Fruit fly (Drosophila melanogaster): ENCODE results near the gene CG3808.

Gene CG3808

dm6 chr3L:18997590-18998283 lies 2.7 kb downstream of the CG3808 start, which contains the start of gene CG18135 (continued):
- TF ChIP-seq Scr (GFP tag; IDR thresholded peaks at IDR 0.05; ENCODE audit: partially characterized antibody) (no peak), CG17912 (GFP tag; optimal IDR thresholded peaks at IDR 0.05) (no peak), CG9932 (GFP tag; IDR thresholded peaks at IDR 0.05) (peak; percentile 4; the same call in 1 of the 2 replicates), CG43689 (GFP tag; IDR thresholded peaks at IDR 0.05) (no peak), pho (GFP tag; optimal IDR thresholded peaks at IDR 0.05) (no peak), CG12942 (GFP tag; optimal IDR thresholded peaks at IDR 0.05) (no peak), HLH4C (GFP tag; IDR thresholded peaks at IDR 0.05; ENCODE audit: partially characterized antibody) (no peak), HmgZ (tag; optimal IDR thresholded peaks at IDR 0.05) (peak; percentile 10), Max (GFP tag; optimal IDR thresholded peaks at IDR 0.05) (no peak), crp (GFP tag; optimal IDR thresholded peaks at IDR 0.05) (peak in 1 of 2 experiments; percentile 13), Mad (GFP tag; optimal IDR thresholded peaks at IDR 0.05) (no peak), bigmax (GFP tag; optimal IDR thresholded peaks at IDR 0.05) (no peak), sens (GFP tag) (peak; percentile 50), nerfin-1 (tag; optimal IDR thresholded peaks at IDR 0.05) (no peak), lab (GFP tag; optimal IDR thresholded peaks at IDR 0.05) (peak; percentile 54)

dm6 chr3L:18996774-18997589 lies 3.4 kb downstream of the CG3808 start:
- TF ChIP-seq Trl (optimal IDR thresholded peaks at IDR 0.05), result peak; percentile 54 to 82
- no peak for TF ChIP-seq Trl (GFP tag; optimal IDR thresholded peaks at IDR 0.05)
- no peak for TF ChIP-seq mam (GFP tag; optimal IDR thresholded peaks at IDR 0.05)
- TF ChIP-seq Xrp1 (GFP tag; IDR thresholded peaks at IDR 0.05), result no peak
- TF ChIP-seq CG7839 (tag; optimal IDR thresholded peaks at IDR 0.05), result peak; percentile 36
- no peak for TF ChIP-seq CG10979 (tag; optimal IDR thresholded peaks at IDR 0.05)
- TF ChIP-seq Eip74EF (GFP tag; optimal IDR thresholded peaks at IDR 0.05), result peak in 1 of 2 experiments; percentile 41
- TF ChIP-seq D19B (GFP tag; optimal IDR thresholded peaks at IDR 0.05), result peak; percentile 11
- peak; percentile 65 for TF ChIP-seq CG3281 (GFP tag; optimal IDR thresholded peaks at IDR 0.05)
- no peak for TF ChIP-seq CTCF (GFP tag; optimal IDR thresholded peaks at IDR 0.05)
- no peak for TF ChIP-seq wek (GFP tag; optimal IDR thresholded peaks at IDR 0.05)
- no peak for TF ChIP-seq z (GFP tag; IDR thresholded peaks at IDR 0.05)
- no peak for TF ChIP-seq CoRest (tag; optimal IDR thresholded peaks at IDR 0.05)
- TF ChIP-seq sisA (GFP tag; IDR thresholded peaks at IDR 0.05), result no peak
- peak; percentile 28 for TF ChIP-seq pros (GFP tag; optimal IDR thresholded peaks at IDR 0.05)
- 0 out of 4 replicates have a peak, but pooled peaks have one; percentile 7 for TF ChIP-seq Dll (GFP tag; IDR thresholded peaks at IDR 0.05; ENCODE audit: partially characterized antibody)
- no peak for TF ChIP-seq sr (GFP tag; IDR thresholded peaks at IDR 0.05)
- no peak for TF ChIP-seq CG11695 (GFP tag; IDR thresholded peaks at IDR 0.05)
- TF ChIP-seq abd-A (tag; optimal IDR thresholded peaks at IDR 0.05), result peak; percentile 59
- no peak for TF ChIP-seq gce (GFP tag; IDR thresholded peaks at IDR 0.05)
- no peak for TF ChIP-seq Lhr (GFP tag; optimal IDR thresholded peaks at IDR 0.05)
- TF ChIP-seq ATbp (GFP tag; optimal IDR thresholded peaks at IDR 0.05), result peak; percentile 1
- TF ChIP-seq CG3726 (GFP tag; IDR thresholded peaks at IDR 0.05), result no peak
- TF ChIP-seq CG6854 (GFP tag; optimal IDR thresholded peaks at IDR 0.05), result peak; percentile 71
- TF ChIP-seq pb (GFP tag; optimal IDR thresholded peaks at IDR 0.05), result no peak
- TF ChIP-seq CG6689 (GFP tag; IDR thresholded peaks at IDR 0.05), result no peak
- TF ChIP-seq sug (tag; optimal IDR thresholded peaks at IDR 0.05), result peak; percentile 45
- peak; percentile 6 for TF ChIP-seq CG15514 (GFP tag; optimal IDR thresholded peaks at IDR 0.05)
- TF ChIP-seq emc (GFP tag; optimal IDR thresholded peaks at IDR 0.05), result no peak
- TF ChIP-seq mld (GFP tag; IDR thresholded peaks at IDR 0.05; ENCODE audit: partially characterized antibody), result no peak
- no peak for TF ChIP-seq fd102C (GFP tag; optimal IDR thresholded peaks at IDR 0.05)
- no peak for TF ChIP-seq tx (GFP tag; optimal IDR thresholded peaks at IDR 0.05)
- TF ChIP-seq CG2120 (GFP tag; optimal IDR thresholded peaks at IDR 0.05), result peak; percentile 48
